Worm (Caenorhabditis elegans) whole organism, young adult: ENCODE results near the gene K05F1.9.

Experiments used
- D2030.7 ChIP-seq: fragments of 200-800 bp; sonication (Bioruptor generic); IDR thresholded peaks from 2 replicates; pipeline ENCODE4 v1.3.6; 2022; ENCODE audit warnings: missing genetic modification reagents, missing genetic modification characterization, missing compliant biosample characterization
- F33H1.4 ChIP-seq: fragments of 200-800 bp; sonication (Bioruptor generic); IDR thresholded peaks from 2 replicates; pipeline ENCODE4 v1.3.6; 2022; ENCODE audit warnings: missing genetic modification reagents, missing genetic modification characterization, missing compliant biosample characterization
- F49E8.2 ChIP-seq: sonication (generic microtip); optimal IDR thresholded peaks from 3 replicates; lab custom pipeline; 2017; ENCODE audit warnings: missing genetic modification characterization, mild to moderate bottlenecking, missing compliant biosample characterization, antibody characterized with exemption, moderate library complexity; ENCODE audit not compliant: insufficient read depth
- F57A8.1 ChIP-seq: fragments of 200-800 bp; sonication (Bioruptor generic); optimal IDR thresholded peaks from 2 replicates; lab custom pipeline; 2018; ENCODE audit warnings: mild to moderate bottlenecking, missing genetic modification characterization, moderate library complexity, missing compliant biosample characterization
- Y95B8A.8 ChIP-seq: fragments of 200-800 bp; sonication (Bioruptor generic); IDR thresholded peaks from 2 replicates; pipeline ENCODE4 v1.3.6; 2022; ENCODE audit warnings: missing genetic modification reagents, missing genetic modification characterization, missing compliant biosample characterization
- ZK185.1 ChIP-seq: sonication (generic microtip); optimal IDR thresholded peaks from 2 replicates; lab custom pipeline; 2016; ENCODE audit warnings: mild to moderate bottlenecking, missing genetic modification characterization, missing compliant biosample characterization; ENCODE audit not compliant: poor library complexity, severe bottlenecking
- aptf-2 ChIP-seq: fragments of 200-800 bp; sonication (Bioruptor generic); conservative IDR thresholded peaks from 2 replicates; pipeline ENCODE4 v1.3.6; 2022; ENCODE audit warnings: missing genetic modification reagents, missing genetic modification characterization, missing compliant biosample characterization
- aptf-3 ChIP-seq: fragments of 200-800 bp; sonication (Bioruptor generic); IDR thresholded peaks from 2 replicates; pipeline ENCODE4 v1.3.6; 2022; ENCODE audit warnings: missing genetic modification characterization, missing compliant biosample characterization
- attf-5 ChIP-seq: fragments of 200-800 bp; sonication (Bioruptor generic); optimal IDR thresholded peaks from 2 replicates; lab custom pipeline; 2018; ENCODE audit warnings: mild to moderate bottlenecking, missing genetic modification characterization, missing compliant biosample characterization
- attf-6 ChIP-seq: fragments of 200-800 bp; sonication (Bioruptor generic); IDR thresholded peaks from 2 replicates; pipeline ENCODE4 v1.3.6; 2022; ENCODE audit warnings: missing genetic modification reagents, missing genetic modification characterization, missing compliant biosample characterization
- bed-2 ChIP-seq: fragments of 200-800 bp; sonication (Bioruptor generic); IDR thresholded peaks from 2 replicates; pipeline ENCODE4 v1.3.6; 2022; ENCODE audit warnings: missing genetic modification reagents, missing genetic modification characterization, missing compliant biosample characterization
- ceh-100 ChIP-seq: fragments of 200-800 bp; sonication (Bioruptor generic); IDR thresholded peaks from 2 replicates; pipeline ENCODE4 v1.3.6; 2022; ENCODE audit warnings: missing genetic modification reagents, missing genetic modification characterization, missing compliant biosample characterization
- ceh-58 ChIP-seq: fragments of 200-800 bp; sonication (Bioruptor generic); IDR thresholded peaks from 2 replicates; pipeline ENCODE4 v1.3.6; 2022; ENCODE audit warnings: missing genetic modification characterization, missing compliant biosample characterization
- ceh-91 ChIP-seq: fragments of 200-800 bp; sonication (Bioruptor generic); IDR thresholded peaks from 2 replicates; pipeline ENCODE4 v1.3.6; 2022; ENCODE audit warnings: missing genetic modification reagents, missing genetic modification characterization, missing compliant biosample characterization
- die-1 ChIP-seq: sonication (generic microtip); optimal IDR thresholded peaks from 2 replicates; lab custom pipeline; 2016; ENCODE audit warnings: missing genotype, mild to moderate bottlenecking, missing genetic modification characterization, missing compliant biosample characterization
- dox-1 ChIP-seq: fragments of 200-800 bp; sonication (Bioruptor generic); IDR thresholded peaks from 2 replicates; pipeline ENCODE4 v1.3.6; 2022; ENCODE audit warnings: missing genetic modification reagents, missing genetic modification characterization, missing compliant biosample characterization
- dpff-1 ChIP-seq: sonication (generic microtip); optimal IDR thresholded peaks from 2 replicates; lab custom pipeline; 2017; ENCODE audit warnings: mild to moderate bottlenecking, missing genetic modification characterization, missing compliant biosample characterization
- egl-18 ChIP-seq: fragments of 200-800 bp; sonication (Bioruptor generic); IDR thresholded peaks from 2 replicates; pipeline ENCODE4 v1.3.6; 2022; ENCODE audit warnings: missing genetic modification reagents, missing genetic modification characterization, missing compliant biosample characterization
- egl-44 ChIP-seq: fragments of 200-800 bp; sonication (Bioruptor generic); IDR thresholded peaks from 2 replicates; pipeline ENCODE4 v1.3.6; 2022; ENCODE audit warnings: missing genetic modification reagents, missing genetic modification characterization, missing compliant biosample characterization
- ekl-4 ChIP-seq: fragments of 200-800 bp; sonication (Bioruptor generic); IDR thresholded peaks from 2 replicates; pipeline ENCODE4 v1.3.6; 2022; ENCODE audit warnings: missing genetic modification reagents, missing genetic modification characterization, missing compliant biosample characterization
- fkh-3 ChIP-seq: sonication (generic microtip); optimal IDR thresholded peaks from 2 replicates; lab custom pipeline; 2016; ENCODE audit warnings: mild to moderate bottlenecking, missing genetic modification characterization, missing compliant biosample characterization
- gei-17 ChIP-seq: fragments of 200-800 bp; sonication (Bioruptor generic); optimal IDR thresholded peaks from 2 replicates; lab custom pipeline; 2018; ENCODE audit warnings: mild to moderate bottlenecking, missing genetic modification characterization, missing compliant biosample characterization
- him-1 ChIP-seq: sonication (generic microtip); optimal IDR thresholded peaks from 2 replicates; lab custom pipeline; 2016; ENCODE audit warnings: missing genotype, missing genetic modification reagents, missing genetic modification characterization, missing compliant biosample characterization
- hmg-1.2 ChIP-seq: fragments of 200-800 bp; sonication (Bioruptor generic); IDR thresholded peaks from 2 replicates; pipeline ENCODE4 v1.3.6; 2022; ENCODE audit warnings: missing genetic modification reagents, missing genetic modification characterization, missing compliant biosample characterization
- hsf-1 ChIP-seq: fragments of 200-800 bp; sonication (Bioruptor generic); IDR thresholded peaks from 2 replicates; pipeline ENCODE4 v1.3.6; 2022; ENCODE audit warnings: missing genetic modification reagents, missing genetic modification characterization, missing compliant biosample characterization
- let-526 ChIP-seq: fragments of 200-800 bp; sonication (Bioruptor generic); IDR thresholded peaks from 2 replicates; pipeline ENCODE4 v1.3.6; 2022; ENCODE audit warnings: missing genetic modification reagents, missing genetic modification characterization, missing compliant biosample characterization
- lin-35 ChIP-seq, 3 experiments: fragments of 150-350 bp in 2 of 3; sonication (generic microtip) in 1 of 3; optimal IDR thresholded peaks; 2 replicates each; lab custom pipeline; 2014 to 2018; ENCODE audit warnings: missing biosample characterization in 3 of 3, missing genetic modification characterization in 3 of 3, missing genetic modification reagents in 3 of 3
- lin-40 ChIP-seq: sonication (generic microtip); optimal IDR thresholded peaks from 2 replicates; lab custom pipeline; 2016; ENCODE audit warnings: missing genetic modification characterization, mild to moderate bottlenecking, missing compliant biosample characterization, missing genotype, missing genetic modification reagents
- lin-54 ChIP-seq: fragments of 200-800 bp; sonication (Bioruptor generic); optimal IDR thresholded peaks from 2 replicates; lab custom pipeline; 2018; ENCODE audit warnings: mild to moderate bottlenecking, missing genetic modification characterization, missing compliant biosample characterization
- lsl-1 ChIP-seq: fragments of 200-800 bp; sonication (Bioruptor generic); optimal IDR thresholded peaks from 2 replicates; lab custom pipeline; 2018; ENCODE audit warnings: mild to moderate bottlenecking, missing genetic modification characterization, moderate library complexity, missing compliant biosample characterization
- madf-6 ChIP-seq: fragments of 200-800 bp; sonication (Bioruptor generic); IDR thresholded peaks from 2 replicates; pipeline ENCODE4 v1.3.6; 2022; ENCODE audit warnings: missing genetic modification reagents, missing genetic modification characterization, missing compliant biosample characterization
- mcd-1 ChIP-seq: fragments of 200-800 bp; sonication (Bioruptor generic); IDR thresholded peaks from 2 replicates; pipeline ENCODE4 v1.3.6; 2022; ENCODE audit warnings: missing genetic modification reagents, missing genetic modification characterization, missing compliant biosample characterization
- mes-4 ChIP-seq: sonication (generic microtip); optimal IDR thresholded peaks from 2 replicates; lab custom pipeline; 2016; ENCODE audit warnings: missing genotype, missing genetic modification characterization, missing compliant biosample characterization
- nhr-27 ChIP-seq: fragments of 200-800 bp; sonication (Bioruptor generic); optimal IDR thresholded peaks from 2 replicates; lab custom pipeline; 2018; ENCODE audit warnings: mild to moderate bottlenecking, missing genetic modification characterization, moderate library complexity, missing compliant biosample characterization
- pbrm-1 ChIP-seq: fragments of 200-800 bp; sonication (Bioruptor generic); IDR thresholded peaks from 2 replicates; pipeline ENCODE4 v1.3.6; 2022; ENCODE audit warnings: missing genetic modification reagents, missing genetic modification characterization, missing compliant biosample characterization
- rcor-1 ChIP-seq: fragments of 200-800 bp; sonication (Bioruptor generic); IDR thresholded peaks from 2 replicates; pipeline ENCODE4 v1.3.6; 2022; ENCODE audit warnings: missing genetic modification reagents, missing genetic modification characterization, missing compliant biosample characterization
- rec-8 ChIP-seq, 2 experiments: sonication (generic microtip); optimal IDR thresholded peaks; 2 replicates each; lab custom pipeline; 2016; ENCODE audit warnings: mild to moderate bottlenecking in 2 of 2, missing genetic modification characterization in 2 of 2, missing genetic modification reagents in 2 of 2, missing genotype in 2 of 2, missing biosample characterization in 1 of 2, missing compliant biosample characterization in 1 of 2, moderate library complexity in 1 of 2
- repo-1 ChIP-seq: sonication (generic microtip); optimal IDR thresholded peaks from 2 replicates; lab custom pipeline; 2017; ENCODE audit warnings: mild to moderate bottlenecking, missing genetic modification characterization, missing compliant biosample characterization
- snpc-1.1 ChIP-seq: sonication (generic microtip); optimal IDR thresholded peaks from 2 replicates; lab custom pipeline; 2017; ENCODE audit warnings: missing genetic modification characterization, mild to moderate bottlenecking, missing compliant biosample characterization, antibody characterized with exemption, moderate library complexity, missing genotype, missing genetic modification reagents; ENCODE audit not compliant: insufficient read depth
- snpc-3.4 ChIP-seq: sonication (generic microtip); optimal IDR thresholded peaks from 2 replicates; lab custom pipeline; 2017; ENCODE audit warnings: missing genetic modification characterization, mild to moderate bottlenecking, missing compliant biosample characterization, antibody characterized with exemption, moderate library complexity, missing genotype, missing genetic modification reagents
- tbp1 ChIP-seq: fragments of 200-800 bp; sonication (Bioruptor generic); optimal IDR thresholded peaks from 2 replicates; lab custom pipeline; 2018; ENCODE audit warnings: mild to moderate bottlenecking, missing genetic modification characterization, missing compliant biosample characterization
- tbx-9 ChIP-seq: sonication (generic microtip); optimal IDR thresholded peaks from 2 replicates; lab custom pipeline; 2016; ENCODE audit warnings: borderline replicate concordance, missing genetic modification characterization, inconsistent platforms, missing compliant biosample characterization
- unc-130 ChIP-seq: sonication (generic microtip); optimal IDR thresholded peaks from 2 replicates; lab custom pipeline; 2016; ENCODE audit warnings: missing genetic modification reagents, missing genetic modification characterization, missing compliant biosample characterization
- unc-62 ChIP-seq: fragments of 150-350 bp; optimal IDR thresholded peaks from 2 replicates; lab custom pipeline; 2014; ENCODE audit warnings: missing biosample characterization, missing genetic modification reagents, missing genetic modification characterization
- xnd-1 ChIP-seq: sonication (generic microtip); optimal IDR thresholded peaks from 2 replicates; lab custom pipeline; 2016; ENCODE audit warnings: missing genotype, missing genetic modification reagents, missing genetic modification characterization, missing compliant biosample characterization
- zfh-2 ChIP-seq: fragments of 200-800 bp; sonication (Bioruptor generic); conservative IDR thresholded peaks from 2 replicates; pipeline ENCODE4 v1.3.6; 2022; ENCODE audit warnings: missing genetic modification reagents, missing genetic modification characterization, missing compliant biosample characterization
- ztf-28 ChIP-seq: fragments of 200-800 bp; sonication (Bioruptor generic); IDR thresholded peaks from 2 replicates; pipeline ENCODE4 v1.3.6; 2022; ENCODE audit warnings: missing genetic modification reagents, missing genetic modification characterization, missing compliant biosample characterization

Gene K05F1.9

DNA sequence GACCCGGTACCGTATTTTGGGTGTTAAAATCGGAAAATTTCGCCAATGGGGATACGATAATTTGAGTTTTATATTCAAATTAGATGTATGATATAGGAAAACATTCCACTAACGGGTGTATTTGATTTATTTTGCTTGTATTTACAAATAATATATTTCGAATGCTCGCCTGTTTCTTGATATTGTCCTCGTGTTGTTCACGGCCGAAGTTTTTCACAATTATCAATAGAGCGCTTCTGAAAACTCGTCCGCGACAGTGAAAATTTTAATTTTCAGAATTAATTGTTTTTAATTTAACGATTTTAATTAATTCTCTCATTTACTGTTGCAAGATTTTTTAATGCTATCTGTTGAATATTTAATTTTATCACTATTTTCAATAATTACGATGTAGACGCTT, 18.7 kb upstream of the K05F1.9 start:
- TF ChIP-seq egl-18 (GFP tag; lab: Robert Waterston, UW) (no peak), Y95B8A.8 (0 out of 2 replicates have a peak, but pooled peaks have one; percentile 21), mes-4 (tag; lab: Kevin White, UChicago) (no peak), aptf-2 (0 out of 2 replicates have a peak, but pooled peaks have one; percentile 26), rec-8 (tag; optimal IDR thresholded peaks at IDR 0.05; lab: Kevin White, UChicago) (no peak), snpc-3.4 (tag; lab: Kevin White, UChicago) (no peak), dpff-1 (tag; lab: Kevin White, UChicago) (no peak), D2030.7 (peak; percentile 51; the same call in 1 of the 2 replicates), tbp1 (GFP tag; lab: Kevin White, UChicago) (peak; percentile 20), ZK185.1 (tag; lab: Kevin White, UChicago) (peak; percentile 34), hsf-1 (no peak), xnd-1 (tag; lab: Kevin White, UChicago) (no peak), die-1 (tag; lab: Kevin White, UChicago) (no peak), fkh-3 (tag; lab: Kevin White, UChicago) (no peak), pbrm-1 (0 out of 2 replicates have a peak, but pooled peaks have one; percentile 41), tbx-9 (tag; lab: Kevin White, UChicago) (no peak), aptf-3 (GFP tag; lab: Robert Waterston, UW) (no peak), hmg-1.2 (peak; percentile 21; the same call in 1 of the 2 replicates), madf-6 (peak; percentile 53), zfh-2 (GFP tag; lab: Robert Waterston, UW) (no peak), ceh-100 (peak; percentile 69), ceh-58 (GFP tag; lab: Robert Waterston, UW) (no peak), snpc-1.1 (tag; lab: Kevin White, UChicago) (no peak), dox-1 (GFP tag; lab: Robert Waterston, UW) (peak; percentile 70), nhr-27 (tag; lab: Kevin White, UChicago) (no peak), F49E8.2 (tag; lab: Kevin White, UChicago) (no peak), F33H1.4 (GFP tag; lab: Robert Waterston, UW) (peak; percentile 39; the same call in 1 of the 2 replicates), ztf-28 (GFP tag; lab: Robert Waterston, UW) (0 out of 2 replicates have a peak, but pooled peaks have one; percentile 61), unc-62 (GFP tag; lab: Kevin White, UChicago) (no peak), gei-17 (no peak), lin-35 (GFP tag; optimal IDR thresholded peaks at IDR 0.05; lab: Kevin White, UChicago) (no peak), lin-40 (tag; lab: Kevin White, UChicago) (no peak), unc-130 (GFP tag; lab: Kevin White, UChicago) (peak; percentile 9), attf-6 (GFP tag; lab: Robert Waterston, UW) (0 out of 2 replicates have a peak, but pooled peaks have one; percentile 35), ceh-91 (GFP tag; lab: Robert Waterston, UW) (0 out of 2 replicates have a peak, but pooled peaks have one; percentile 55), mcd-1 (GFP tag; lab: Robert Waterston, UW) (peak; percentile 82), attf-5 (GFP tag; lab: Kevin White, UChicago) (peak; percentile 31), egl-44 (GFP tag; lab: Robert Waterston, UW) (no peak), rcor-1 (GFP tag; lab: Robert Waterston, UW) (peak; percentile 68), ekl-4 (GFP tag; lab: Robert Waterston, UW) (no peak), lin-54 (GFP tag; lab: Kevin White, UChicago) (peak; percentile 15), bed-2 (GFP tag; lab: Robert Waterston, UW) (0 out of 2 replicates have a peak, but pooled peaks have one; percentile 24), F57A8.1 (GFP tag; lab: Kevin White, UChicago) (no peak), lsl-1 (GFP tag; lab: Kevin White, UChicago) (peak; percentile 58), let-526 (GFP tag; lab: Robert Waterston, UW) (0 out of 2 replicates have a peak, but pooled peaks have one; percentile 14), repo-1 (tag; lab: Kevin White, UChicago) (no peak), him-1 (tag; lab: Kevin White, UChicago) (peak; percentile 40)
